Worm (Caenorhabditis elegans) whole organism, L3 larva: ENCODE measurements around the gene ZK112.4.

Source experiments
- ZK546.5 ChIP-seq: sonication (generic microtip); optimal IDR thresholded peaks from 2 replicates; lab custom pipeline; 2017; ENCODE audit warnings: missing biosample characterization, missing genetic modification characterization
- ceh-82 ChIP-seq: fragments of 150-350 bp; optimal IDR thresholded peaks from 2 replicates; lab custom pipeline; 2014; ENCODE audit warnings: missing biosample characterization, missing genetic modification characterization
- egl-27 ChIP-seq: sonication (generic microtip); optimal IDR thresholded peaks from 4 replicates; lab custom pipeline; 2017; ENCODE audit warnings: missing biosample characterization, missing genetic modification reagents, missing genetic modification characterization
- fkh-10 ChIP-seq: sonication (generic microtip); optimal IDR thresholded peaks from 2 replicates; lab custom pipeline; 2017; ENCODE audit warnings: missing biosample characterization, missing genetic modification reagents, missing genetic modification characterization
- mdl-1 ChIP-seq: fragments of 150-350 bp; optimal IDR thresholded peaks from 2 replicates; lab custom pipeline; 2014; ENCODE audit warnings: missing biosample characterization, missing genetic modification characterization
- nhr-11 ChIP-seq: fragments of 150-350 bp; optimal IDR thresholded peaks from 2 replicates; lab custom pipeline; 2014; ENCODE audit warnings: missing biosample characterization, missing genetic modification characterization
- nhr-237 ChIP-seq: fragments of 150-350 bp; optimal IDR thresholded peaks from 2 replicates; lab custom pipeline; 2014; ENCODE audit warnings: missing biosample characterization, missing genetic modification characterization
- nhr-76 ChIP-seq: fragments of 150-350 bp; sonication (generic microtip); optimal IDR thresholded peaks from 5 replicates; lab custom pipeline; 2014; ENCODE audit warnings: missing biosample characterization, missing genetic modification characterization
- nhr-77 ChIP-seq: fragments of 150-350 bp; optimal IDR thresholded peaks from 2 replicates; lab custom pipeline; 2014; ENCODE audit warnings: missing biosample characterization, missing genetic modification characterization
- pha-4 ChIP-seq: fragments of 150-350 bp; optimal IDR thresholded peaks from 2 replicates; lab custom pipeline; 2014; ENCODE audit warnings: missing biosample characterization, missing genetic modification reagents, missing genetic modification characterization
- skn-1 ChIP-seq: fragments of 150-350 bp; optimal IDR thresholded peaks from 2 replicates; lab custom pipeline; 2014; ENCODE audit warnings: missing biosample characterization, missing genetic modification characterization
- tbx-2 ChIP-seq: sonication (generic microtip); optimal IDR thresholded peaks from 2 replicates; lab custom pipeline; 2016; ENCODE audit warnings: mild to moderate bottlenecking, missing genetic modification characterization, missing compliant biosample characterization
- unc-62 ChIP-seq: fragments of 150-350 bp; sonication (generic microtip); optimal IDR thresholded peaks from 4 replicates; lab custom pipeline; 2014; ENCODE audit warnings: missing biosample characterization, missing genetic modification reagents, missing genetic modification characterization

ce11 chrIII:7743183-7743582, 13.4 kb upstream of the ZK112.4 start:
- no peak for TF ChIP-seq nhr-76
- TF ChIP-seq unc-62 (GFP tag; lab: Kevin White, UChicago): no peak
- no peak for TF ChIP-seq fkh-10 (GFP tag; lab: Kevin White, UChicago)
- TF ChIP-seq ZK546.5 (tag; lab: Kevin White, UChicago): no peak
- TF ChIP-seq tbx-2 (tag; lab: Kevin White, UChicago): no peak
- no peak for TF ChIP-seq mdl-1 (tag; lab: Kevin White, UChicago)
- no peak for TF ChIP-seq nhr-77
- no peak for TF ChIP-seq skn-1 (tag; lab: Kevin White, UChicago)
- no peak for TF ChIP-seq ceh-82 (tag; lab: Kevin White, UChicago)
- TF ChIP-seq egl-27 (tag; lab: Kevin White, UChicago): no peak
- TF ChIP-seq nhr-11 (tag; lab: Kevin White, UChicago): no peak
- TF ChIP-seq nhr-237 (tag; lab: Kevin White, UChicago): no peak
- no peak for TF ChIP-seq pha-4 (tag; lab: Kevin White, UChicago)
